Worm (Caenorhabditis elegans) whole organism, dauer: Measurements from ENCODE around the gene clp-2.

ENCODE experiments used
- unc-62 ChIP-seq: sonication (generic microtip); optimal IDR thresholded peaks from 2 replicates; lab custom pipeline; 2017; ENCODE audit warnings: missing biosample characterization, missing genetic modification reagents, missing genetic modification characterization

The clp-2 gene

ce11 chrIII:4706678-4707077, 2.9 kb upstream of the clp-2 start, which contains the start of gene T04A8.13:
Gene T04A8.13 (plus strand): TSS chrIII:4706978.
- TF ChIP-seq unc-62 (GFP tag; lab: Kevin White, UChicago), result no peak

- no peak for TF ChIP-seq unc-62 (GFP tag; lab: Kevin White, UChicago)
Measured at ce11 chrIII:4705207-4705606, 1.4 kb upstream of the clp-2 start, which contains the start of gene pgap-2. Gene pgap-2 (plus strand): TSS chrIII:4705507.

ce11 chrIII:4699922-4700321, 3.9 kb downstream of the clp-2 start, which contains the start of gene sel-13:
Gene sel-13 (minus strand): TSS chrIII:4700224.
- TF ChIP-seq unc-62 (GFP tag; lab: Kevin White, UChicago), result no peak

ce11 chrIII:4697819-4698218, 6.0 kb downstream of the clp-2 start, which contains the start of gene dnj-18:
Gene dnj-18 (plus strand): TSS chrIII:4698119.
- no peak for TF ChIP-seq unc-62 (GFP tag; lab: Kevin White, UChicago)

ce11 chrIII:4696903-4697302, 6.9 kb downstream of the clp-2 start:
- no peak for TF ChIP-seq unc-62 (GFP tag; lab: Kevin White, UChicago)

- TF ChIP-seq unc-62 (GFP tag; lab: Kevin White, UChicago), result no peak
Measured at ce11 chrIII:4695057-4695456, 8.8 kb downstream of the clp-2 start, which contains the start of gene T04A8.7. Gene T04A8.7 (plus strand): TSS chrIII:4695357.

ce11 chrIII:4693695-4694094, 10.1 kb downstream of the clp-2 start, which contains the start of gene T04A8.8:
Gene T04A8.8 (plus strand): TSS chrIII:4693995.
- TF ChIP-seq unc-62 (GFP tag; lab: Kevin White, UChicago), result no peak

- no peak for TF ChIP-seq unc-62 (GFP tag; lab: Kevin White, UChicago)
Measured at ce11 chrIII:4693281-4693680, 10.5 kb downstream of the clp-2 start, which contains the start of gene nifk-1. Gene nifk-1 (minus strand): TSS chrIII:4693307.

- TF ChIP-seq unc-62 (GFP tag; lab: Kevin White, UChicago), result no peak
Measured at ce11 chrIII:4689595-4689994, 14.2 kb downstream of the clp-2 start.

ce11 chrIII:4688965-4689364, 14.9 kb downstream of the clp-2 start, which contains the start of gene ppat-1:
Gene ppat-1 (plus strand): TSS chrIII:4689280.
- no peak for TF ChIP-seq unc-62 (GFP tag; lab: Kevin White, UChicago)

- TF ChIP-seq unc-62 (GFP tag; lab: Kevin White, UChicago), result no peak
Measured at ce11 chrIII:4688356-4688755, 15.5 kb downstream of the clp-2 start, which contains the start of gene tag-243. Gene tag-243 (minus strand): TSS chrIII:4688456.

- no peak for TF ChIP-seq unc-62 (GFP tag; lab: Kevin White, UChicago)
Measured at ce11 chrIII:4687134-4687533, 16.7 kb downstream of the clp-2 start.

ce11 chrIII:4679963-4680484, 23.8 kb downstream of the clp-2 start, which contains the start of gene srg-11:
Gene srg-11 (plus strand): TSS chrIII:4680013.
- no peak for TF ChIP-seq unc-62 (GFP tag; lab: Kevin White, UChicago)

ce11 chrIII:4677466-4677865, 26.4 kb downstream of the clp-2 start, which contains the start of gene srg-10:
Gene srg-10 (plus strand): TSS chrIII:4677766.
- TF ChIP-seq unc-62 (GFP tag; lab: Kevin White, UChicago), result no peak

- no peak for TF ChIP-seq unc-62 (GFP tag; lab: Kevin White, UChicago)
Measured at ce11 chrIII:4671949-4672348, 31.9 kb downstream of the clp-2 start, which contains the start of gene srg-13. Gene srg-13 (plus strand): TSS chrIII:4672249.

ce11 chrIII:4671491-4671890, 32.3 kb downstream of the clp-2 start, which contains the start of gene T23F11.11:
Gene T23F11.11 (minus strand): TSS chrIII:4671591.
- TF ChIP-seq unc-62 (GFP tag; lab: Kevin White, UChicago), result no peak

- no peak for TF ChIP-seq unc-62 (GFP tag; lab: Kevin White, UChicago)
Measured at ce11 chrIII:4668073-4668472, 35.8 kb downstream of the clp-2 start.
